Worm (Caenorhabditis elegans) whole organism, L4 larva: ENCODE measurements around the gene kin-5.

ENCODE experiments used
- T20F7.1 ChIP-seq: fragments of 200-800 bp; sonication (Bioruptor generic); optimal IDR thresholded peaks from 2 replicates; lab custom pipeline; 2018; ENCODE audit warnings: mild to moderate bottlenecking, missing genetic modification characterization, missing compliant biosample characterization
- Y75B8A.6 ChIP-seq: fragments of 200-800 bp; sonication (Bioruptor generic); IDR thresholded peaks from 2 replicates; pipeline ENCODE4 v1.3.6; 2022; ENCODE audit warnings: missing genetic modification reagents, missing genetic modification characterization, missing compliant biosample characterization
- ZK546.5 ChIP-seq, 2 experiments: sonication (generic microtip); optimal IDR thresholded peaks; 2 replicates each; lab custom pipeline; 2017; ENCODE audit warnings: missing biosample characterization in 2 of 2, missing genetic modification characterization in 2 of 2
- ceh-28 ChIP-seq: fragments of 150-350 bp; optimal IDR thresholded peaks from 2 replicates; lab custom pipeline; 2014; ENCODE audit warnings: missing biosample characterization, missing genetic modification reagents, missing genetic modification characterization
- hmg-1.1 ChIP-seq: fragments of 200-800 bp; sonication (Bioruptor generic); IDR thresholded peaks from 2 replicates; pipeline ENCODE4 v1.3.6; 2022; ENCODE audit warnings: missing genetic modification reagents, missing genetic modification characterization, missing compliant biosample characterization
- lin-39 ChIP-seq: fragments of 150-350 bp; optimal IDR thresholded peaks from 2 replicates; lab custom pipeline; 2014; ENCODE audit warnings: missing biosample characterization, missing genetic modification reagents, missing genetic modification characterization
- lsy-2 ChIP-seq, 2 experiments: fragments of 150-350 bp in 1 of 2; sonication (generic microtip) in 1 of 2; optimal IDR thresholded peaks; 2 replicates each; lab custom pipeline; 2014 to 2017; ENCODE audit warnings: missing biosample characterization in 2 of 2, missing genetic modification characterization in 2 of 2
- mdl-1 ChIP-seq, 2 experiments: fragments of 150-350 bp in 1 of 2; sonication (generic microtip) in 1 of 2; optimal IDR thresholded peaks; 2 replicates each; lab custom pipeline; 2014 to 2017; ENCODE audit warnings: missing biosample characterization in 2 of 2, missing genetic modification characterization in 2 of 2
- nhr-11 ChIP-seq: fragments of 150-350 bp; optimal IDR thresholded peaks from 2 replicates; lab custom pipeline; 2014; ENCODE audit warnings: missing biosample characterization, missing genetic modification characterization
- nhr-111 ChIP-seq: fragments of 200-800 bp; sonication (Bioruptor generic); optimal IDR thresholded peaks from 2 replicates; lab custom pipeline; 2018; ENCODE audit warnings: mild to moderate bottlenecking, missing genetic modification characterization, missing compliant biosample characterization
- unc-62 ChIP-seq, 3 experiments: fragments of 150-350 bp in 1 of 3; sonication (generic microtip); optimal IDR thresholded peaks in 2 of 3; peaks in 1 of 3; 1 replicate in 1 of 3; 2 replicates in 2 of 3; lab custom pipeline; 2014 to 2017; ENCODE audit warnings: missing biosample characterization in 3 of 3, missing genetic modification characterization in 3 of 3, missing genetic modification reagents in 3 of 3, missing genotype in 1 of 3
- vab-7 ChIP-seq: fragments of 200-800 bp; sonication (Bioruptor generic); IDR thresholded peaks from 2 replicates; pipeline ENCODE4 v1.3.6; 2022; ENCODE audit warnings: missing genetic modification reagents, missing genetic modification characterization, missing compliant biosample characterization
- zag-1 ChIP-seq: fragments of 150-350 bp; optimal IDR thresholded peaks from 2 replicates; lab custom pipeline; 2014; ENCODE audit warnings: missing biosample characterization, missing genetic modification characterization
- zip-2 ChIP-seq: fragments of 150-350 bp; optimal IDR thresholded peaks from 2 replicates; lab custom pipeline; 2014; ENCODE audit warnings: missing biosample characterization, missing genetic modification characterization

- TF ChIP-seq T20F7.1 (GFP tag; lab: Kevin White, UChicago), result no peak
- no peak for TF ChIP-seq Y75B8A.6
- no peak for TF ChIP-seq mdl-1 (tag; optimal IDR thresholded peaks at IDR 0.05; lab: Kevin White, UChicago)
- no peak for TF ChIP-seq lsy-2 (tag; optimal IDR thresholded peaks at IDR 0.05; lab: Kevin White, UChicago)
- no peak for TF ChIP-seq ceh-28 (tag; lab: Kevin White, UChicago)
- no peak for TF ChIP-seq lin-39
- no peak for TF ChIP-seq unc-62 (GFP tag; optimal IDR thresholded peaks at IDR 0.05 in 1 of 2; lab: Kevin White, UChicago)
- no peak for TF ChIP-seq unc-62 (tag; optimal IDR thresholded peaks at IDR 0.05; lab: Kevin White, UChicago)
- no peak for TF ChIP-seq vab-7 (GFP tag; lab: Robert Waterston, UW)
- no peak for TF ChIP-seq zag-1 (tag; lab: Kevin White, UChicago)
- TF ChIP-seq hmg-1.1 (GFP tag; lab: Robert Waterston, UW), result no peak
- TF ChIP-seq ZK546.5 (tag; optimal IDR thresholded peaks at IDR 0.05; lab: Kevin White, UChicago), result no peak
- TF ChIP-seq zip-2, result no peak
- TF ChIP-seq nhr-11 (tag; lab: Kevin White, UChicago), result no peak
- no peak for TF ChIP-seq nhr-111
These were observed 3.6 kb upstream of the kin-5 start, which contains the start of the genes C47E12.12 and C47E12.10 for ce11 chrIV:9972629-9973028.
